Worm (Caenorhabditis elegans) whole organism, L3 larva: ENCODE results near the gene T01H3.5.

Source experiments
- ceh-28 ChIP-seq: fragments of 150-350 bp; optimal IDR thresholded peaks from 2 replicates; lab custom pipeline; 2014; ENCODE audit warnings: missing biosample characterization, missing genetic modification reagents, missing genetic modification characterization
- fkh-10 ChIP-seq: sonication (generic microtip); optimal IDR thresholded peaks from 2 replicates; lab custom pipeline; 2017; ENCODE audit warnings: missing biosample characterization, missing genetic modification reagents, missing genetic modification characterization
- fos-1 ChIP-seq: fragments of 150-350 bp; optimal IDR thresholded peaks from 2 replicates; lab custom pipeline; 2014; ENCODE audit warnings: missing biosample characterization, missing genetic modification characterization
- mdl-1 ChIP-seq: fragments of 150-350 bp; optimal IDR thresholded peaks from 2 replicates; lab custom pipeline; 2014; ENCODE audit warnings: missing biosample characterization, missing genetic modification characterization
- nhr-11 ChIP-seq: fragments of 150-350 bp; optimal IDR thresholded peaks from 2 replicates; lab custom pipeline; 2014; ENCODE audit warnings: missing biosample characterization, missing genetic modification characterization
- nhr-12 ChIP-seq: fragments of 150-350 bp; optimal IDR thresholded peaks from 2 replicates; lab custom pipeline; 2014; ENCODE audit warnings: missing biosample characterization, missing genetic modification characterization
- nhr-237 ChIP-seq: fragments of 150-350 bp; optimal IDR thresholded peaks from 2 replicates; lab custom pipeline; 2014; ENCODE audit warnings: missing biosample characterization, missing genetic modification characterization
- snpc-4 ChIP-seq: fragments of 150-350 bp; optimal IDR thresholded peaks from 2 replicates; lab custom pipeline; 2014; ENCODE audit warnings: missing biosample characterization, missing genetic modification characterization
- unc-39 ChIP-seq: sonication (generic microtip); optimal IDR thresholded peaks from 4 replicates; lab custom pipeline; 2017; ENCODE audit warnings: missing biosample characterization, missing genetic modification characterization

ce11 chrII:7911015-7911414 is 31.6 kb downstream of the T01H3.5 start, which contains the start of gene ZK675.4:
- TF ChIP-seq snpc-4 (tag; lab: Kevin White, UChicago), result no peak
- TF ChIP-seq mdl-1, result no peak
- no peak for TF ChIP-seq fkh-10 (GFP tag; lab: Kevin White, UChicago)
- TF ChIP-seq fos-1 (tag; lab: Kevin White, UChicago), result no peak
- TF ChIP-seq nhr-12 (tag; lab: Kevin White, UChicago), result no peak
- TF ChIP-seq nhr-11, result no peak
- no peak for TF ChIP-seq nhr-237 (tag; lab: Kevin White, UChicago)
- no peak for TF ChIP-seq unc-39
- TF ChIP-seq ceh-28 (tag; lab: Kevin White, UChicago), result no peak
